Fruit fly (Drosophila melanogaster) whole organism: Measurements from ENCODE around the gene CG10996.

Experiments
- CG8478 ChIP-seq: fragments of >200 bp; optimal IDR thresholded peaks from 2 replicates; lab custom pipeline; 2018; ENCODE audit warnings: inconsistent platforms
- Dll ChIP-seq: fragments of >200 bp; optimal IDR thresholded peaks from 2 replicates; lab custom pipeline; 2017
- EcR ChIP-seq, 2 experiments: fragments of >200 bp; optimal IDR thresholded peaks; 2 replicates each; lab custom pipeline; 2017; ENCODE audit warnings: missing biosample characterization in 2 of 2, missing genetic modification characterization in 2 of 2, missing genetic modification reagents in 2 of 2
- pan ChIP-seq: fragments of >200 bp; optimal IDR thresholded peaks from 2 replicates; lab custom pipeline; 2017
- psq ChIP-seq: fragments of >200 bp; optimal IDR thresholded peaks from 2 replicates; lab custom pipeline; 2017
- usp ChIP-seq: fragments of >200 bp; optimal IDR thresholded peaks from 2 replicates; lab custom pipeline; 2017; ENCODE audit warnings: missing biosample characterization, missing genetic modification characterization, mixed read lengths

The CG10996 gene

DNA sequence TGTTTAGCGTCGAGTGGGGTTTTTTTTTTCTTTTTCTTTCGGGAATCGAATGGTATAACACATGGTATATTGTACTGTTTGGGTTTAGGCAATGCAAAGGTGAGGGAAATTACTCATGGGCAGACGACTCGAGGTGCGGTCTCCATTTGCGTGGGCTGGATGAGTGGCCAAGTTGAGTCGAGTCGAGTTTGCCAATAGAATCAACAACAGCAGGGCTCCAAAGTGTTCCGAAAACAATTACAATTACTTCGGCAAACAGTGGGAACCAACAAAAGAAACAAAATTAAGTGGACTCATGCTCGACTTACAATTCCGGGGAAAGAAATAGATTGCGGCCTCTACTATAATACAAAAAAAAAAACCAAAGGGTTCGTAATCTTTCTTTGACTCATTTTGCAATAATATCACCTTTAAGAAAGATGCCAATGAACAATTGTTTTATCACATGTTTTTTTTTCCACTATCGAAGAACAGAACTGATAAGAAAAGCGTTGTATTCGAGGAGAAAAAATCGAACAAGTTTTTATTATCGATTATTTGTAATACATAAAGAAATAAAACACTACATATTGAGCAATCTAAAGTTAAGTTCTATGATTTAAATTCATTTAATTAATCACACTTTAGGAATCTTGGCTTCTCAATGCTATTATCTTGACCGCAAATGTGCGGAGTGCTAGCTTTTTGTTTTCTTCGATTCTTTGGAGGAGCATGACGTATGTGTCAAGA, 23.0 kb upstream of the CG10996 start:
- TF ChIP-seq pan (lab: Kevin White, UChicago): no peak
- no peak for TF ChIP-seq CG8478 (lab: Kevin White, UChicago)
- no peak for TF ChIP-seq usp (GFP tag; lab: Kevin White, UChicago)
- TF ChIP-seq Dll (lab: Kevin White, UChicago): no peak
- TF ChIP-seq psq (lab: Kevin White, UChicago): no peak
- no peak for TF ChIP-seq EcR (GFP tag; optimal IDR thresholded peaks at IDR 0.05; lab: Kevin White, UChicago)

DNA sequence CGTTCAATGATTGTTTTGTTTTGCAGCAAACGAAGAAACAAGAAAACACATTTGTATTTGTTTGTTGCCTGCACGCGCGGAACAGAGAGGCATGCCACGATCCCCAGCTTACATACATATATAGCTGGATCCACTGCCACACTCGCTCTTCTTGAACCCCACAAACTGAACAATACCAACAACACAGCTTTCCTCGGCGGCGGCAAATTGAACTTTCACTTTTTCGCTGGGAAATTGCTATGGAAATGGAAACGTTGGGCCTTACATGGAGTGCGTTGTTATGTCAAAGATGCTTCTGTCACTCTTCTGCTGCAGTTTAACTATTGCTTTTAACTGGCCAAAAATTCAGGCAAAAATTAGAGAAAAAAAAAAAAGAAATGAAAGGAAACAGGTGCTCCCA, 22.2 kb upstream of the CG10996 start:
- no peak for TF ChIP-seq psq (lab: Kevin White, UChicago)
- no peak for TF ChIP-seq Dll (lab: Kevin White, UChicago)
- TF ChIP-seq usp (GFP tag; lab: Kevin White, UChicago): no peak
- no peak for TF ChIP-seq EcR (GFP tag; optimal IDR thresholded peaks at IDR 0.05; lab: Kevin White, UChicago)
- no peak for TF ChIP-seq pan (lab: Kevin White, UChicago)
- no peak for TF ChIP-seq CG8478 (lab: Kevin White, UChicago)

DNA sequence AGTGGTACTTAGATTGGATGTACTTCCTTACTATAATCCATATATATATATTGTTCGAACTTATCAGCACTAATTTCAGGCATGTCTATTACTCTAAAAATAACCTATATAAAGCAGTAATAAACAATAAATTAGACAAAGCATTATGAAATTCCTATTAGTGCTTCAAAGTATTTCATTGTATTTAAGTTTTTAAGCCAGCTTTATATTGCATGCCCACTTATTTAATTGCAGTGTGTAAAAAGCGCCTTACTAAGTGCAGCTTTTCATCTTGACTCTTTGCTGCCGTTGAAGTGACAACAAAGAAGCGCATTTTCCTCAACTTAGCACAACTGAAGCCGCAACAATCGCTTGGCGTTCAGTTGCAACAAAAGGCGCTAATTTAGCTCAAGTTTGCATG, 21.4 kb upstream of the CG10996 start:
- TF ChIP-seq usp (GFP tag; lab: Kevin White, UChicago) (no peak), Dll (lab: Kevin White, UChicago) (no peak)

DNA sequence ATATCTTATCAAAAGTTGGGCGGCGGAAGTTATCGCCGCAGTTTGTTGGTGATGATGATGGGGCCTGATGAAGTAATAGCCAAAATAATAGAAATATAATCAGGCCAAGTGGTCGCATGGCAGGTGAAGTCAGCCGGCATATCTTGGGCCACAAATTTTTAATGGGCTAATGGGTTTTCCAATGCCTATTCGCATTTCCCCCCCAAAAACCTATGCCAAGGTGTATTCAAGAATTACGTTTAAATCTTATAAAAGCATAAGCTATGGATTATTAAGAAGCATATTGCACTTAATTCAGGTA, 20.7 kb upstream of the CG10996 start:
- TF ChIP-seq psq (lab: Kevin White, UChicago) (no peak), pan (lab: Kevin White, UChicago) (no peak), CG8478 (lab: Kevin White, UChicago) (no peak)

DNA sequence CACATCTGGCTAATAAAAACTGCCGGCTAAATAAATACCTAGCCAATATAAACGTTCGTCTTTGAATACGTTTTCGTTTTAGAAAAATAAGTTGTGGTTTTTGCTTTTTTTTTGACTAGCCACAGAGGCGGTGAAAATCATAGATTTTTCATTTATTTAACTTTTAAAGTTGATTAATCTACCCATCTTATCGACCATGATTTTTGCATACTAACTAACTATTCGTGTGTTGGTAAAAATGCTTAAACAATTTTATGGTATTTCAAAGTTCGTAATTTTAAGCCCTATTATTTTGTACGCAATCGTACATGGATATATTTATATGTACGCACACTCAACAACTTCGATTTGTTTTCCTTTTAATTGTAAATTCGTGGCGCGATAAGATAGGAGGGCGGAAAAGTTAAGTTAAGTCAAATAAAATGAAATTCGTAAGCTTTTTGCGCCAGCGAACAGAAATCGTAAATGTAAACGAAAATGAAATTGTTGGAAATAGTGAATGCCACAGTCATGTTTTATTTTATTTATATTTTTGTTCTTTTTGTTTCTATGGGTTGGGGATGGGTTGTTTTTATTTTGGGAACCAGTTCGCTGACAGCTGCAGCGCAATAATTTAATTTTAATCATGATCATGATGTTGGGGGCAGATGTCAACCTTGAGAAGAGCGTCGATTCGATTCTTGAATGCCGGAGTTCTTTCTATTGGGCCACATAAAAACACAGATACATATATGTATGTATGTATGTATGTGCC, 20.2 kb upstream of the CG10996 start:
- no peak for TF ChIP-seq EcR (GFP tag; optimal IDR thresholded peaks at IDR 0.05; lab: Kevin White, UChicago)
- no peak for TF ChIP-seq pan (lab: Kevin White, UChicago)
- TF ChIP-seq CG8478 (lab: Kevin White, UChicago): no peak

DNA sequence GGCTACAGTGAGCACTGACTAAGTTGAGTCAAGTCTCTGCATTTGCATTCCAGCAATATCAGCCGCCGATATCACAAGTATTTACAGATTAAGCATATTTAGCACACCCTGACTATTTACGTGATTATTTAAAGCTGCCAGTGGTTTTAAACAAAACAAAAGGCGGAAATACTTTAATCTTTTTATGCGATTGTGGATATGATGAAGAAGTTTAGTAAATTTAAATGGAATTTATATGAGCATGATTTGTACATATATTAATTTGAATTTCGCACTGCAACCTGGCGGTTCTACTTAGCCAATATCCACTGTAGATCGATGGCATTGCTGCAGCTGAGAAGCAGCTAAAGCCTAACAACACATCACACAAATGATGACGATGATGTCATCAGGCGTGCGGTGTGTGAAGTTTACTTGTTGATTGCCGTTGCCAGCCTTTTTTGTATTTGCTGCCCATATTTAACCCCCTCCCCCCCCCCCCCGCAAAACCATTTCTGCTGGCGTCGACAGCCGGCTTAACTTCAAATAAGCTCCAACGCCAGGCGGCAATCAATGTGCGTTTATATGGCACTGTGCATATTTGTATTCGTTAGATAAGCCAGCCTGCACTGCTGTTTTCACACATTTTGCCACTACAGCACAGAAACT, 18.2 kb upstream of the CG10996 start:
- TF ChIP-seq CG8478 (lab: Kevin White, UChicago) (no peak), pan (lab: Kevin White, UChicago) (no peak), psq (lab: Kevin White, UChicago) (no peak), usp (GFP tag; lab: Kevin White, UChicago) (no peak), EcR (GFP tag; optimal IDR thresholded peaks at IDR 0.05; lab: Kevin White, UChicago) (no peak)

DNA sequence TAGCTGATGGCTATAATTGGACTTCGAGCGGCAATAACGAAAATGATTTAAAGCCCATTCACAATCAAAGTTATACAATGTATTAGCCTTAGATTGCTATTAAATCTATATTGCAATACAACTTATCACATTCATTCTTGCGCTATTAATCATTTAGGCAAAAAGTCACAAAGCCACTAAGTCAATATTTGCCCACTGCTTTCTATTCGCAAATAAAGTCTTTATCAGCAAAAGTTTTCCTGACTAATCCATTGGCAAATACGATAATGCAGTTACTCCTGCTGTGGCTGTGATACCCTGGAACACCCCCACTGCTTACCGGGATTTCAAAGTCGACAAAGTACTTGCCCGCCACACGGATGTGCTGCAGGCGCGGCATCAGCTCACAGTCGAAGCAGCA, 16.6 kb upstream of the CG10996 start:
- no peak for TF ChIP-seq CG8478 (lab: Kevin White, UChicago)
- no peak for TF ChIP-seq EcR (GFP tag; optimal IDR thresholded peaks at IDR 0.05; lab: Kevin White, UChicago)
- no peak for TF ChIP-seq psq (lab: Kevin White, UChicago)
- no peak for TF ChIP-seq Dll (lab: Kevin White, UChicago)
- no peak for TF ChIP-seq usp (GFP tag; lab: Kevin White, UChicago)
- TF ChIP-seq pan (lab: Kevin White, UChicago): no peak

DNA sequence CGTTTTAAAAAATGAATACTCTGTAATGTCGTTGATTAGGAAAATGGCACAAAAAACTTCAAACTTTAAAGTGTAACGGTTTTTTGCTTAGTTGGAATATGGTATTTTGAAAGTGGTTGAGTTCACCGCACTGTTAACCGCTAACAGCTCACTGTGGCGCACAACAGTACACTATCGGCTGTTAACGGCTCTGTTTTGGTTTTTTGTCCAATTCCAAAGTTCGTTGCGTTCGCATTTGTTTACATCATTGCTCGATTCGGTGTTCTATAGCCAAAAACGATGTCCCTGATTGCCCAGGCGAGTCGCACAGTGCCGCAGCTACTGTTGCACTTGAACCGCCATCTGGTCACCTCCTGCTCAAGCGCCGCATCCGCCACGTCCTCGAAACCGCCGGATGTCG, 14.0 kb upstream of the CG10996 start, which contains the start of gene CG11095:
CG11095 (plus strand) TSS at position 205 of the 400 bp plus-strand sequence.
- no peak for TF ChIP-seq CG8478 (lab: Kevin White, UChicago)
- TF ChIP-seq usp (GFP tag; lab: Kevin White, UChicago): no peak
- no peak for TF ChIP-seq pan (lab: Kevin White, UChicago)
- TF ChIP-seq EcR (GFP tag; optimal IDR thresholded peaks at IDR 0.05; lab: Kevin White, UChicago): no peak
- no peak for TF ChIP-seq Dll (lab: Kevin White, UChicago)
- TF ChIP-seq psq (lab: Kevin White, UChicago): no peak

DNA sequence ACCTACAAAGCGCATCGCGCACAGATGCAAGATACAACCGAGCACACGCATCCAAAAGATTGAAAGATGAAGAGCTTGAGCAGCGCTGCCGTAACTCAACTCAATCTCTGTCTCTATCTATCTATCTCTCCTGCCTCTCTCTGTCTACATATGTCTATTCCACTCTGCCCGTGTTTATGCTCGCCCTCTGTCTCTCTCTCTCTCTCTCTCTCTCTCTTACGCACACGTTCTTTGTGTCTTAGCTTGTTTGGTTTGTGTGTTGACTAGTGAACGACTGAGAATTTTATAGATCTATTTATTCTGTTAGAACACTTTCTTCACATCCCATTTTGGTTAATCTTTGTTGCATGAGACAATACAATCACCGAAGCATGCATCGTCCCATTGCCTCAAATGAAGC, 8.1 kb upstream of the CG10996 start:
- TF ChIP-seq Dll (lab: Kevin White, UChicago) (no peak), CG8478 (lab: Kevin White, UChicago) (no peak), psq (lab: Kevin White, UChicago) (no peak), EcR (GFP tag; optimal IDR thresholded peaks at IDR 0.05; lab: Kevin White, UChicago) (no peak), usp (GFP tag; lab: Kevin White, UChicago) (no peak), pan (lab: Kevin White, UChicago) (no peak)

DNA sequence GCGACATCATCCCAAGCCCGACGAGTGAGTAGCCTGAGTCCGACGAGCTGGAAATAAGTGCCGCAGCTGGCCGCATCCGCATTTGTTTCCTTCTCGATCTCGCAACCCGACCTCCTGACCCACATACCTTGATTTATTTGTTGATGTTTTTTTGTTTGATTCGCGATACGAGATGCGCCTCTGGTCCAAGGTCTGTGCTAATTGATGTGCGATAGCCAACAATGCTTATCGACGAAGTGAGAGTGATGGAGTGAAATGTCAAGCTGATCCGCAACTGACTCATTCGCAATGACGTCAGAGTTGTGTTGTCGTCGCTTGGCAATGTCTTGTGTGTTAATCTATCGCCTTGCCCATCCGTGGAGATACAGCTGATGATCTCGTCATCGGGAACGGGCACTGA, 7.0 kb upstream of the CG10996 start:
- TF ChIP-seq Dll (lab: Kevin White, UChicago): no peak
- TF ChIP-seq CG8478 (lab: Kevin White, UChicago): no peak
- TF ChIP-seq psq (lab: Kevin White, UChicago): no peak
- no peak for TF ChIP-seq EcR (GFP tag; optimal IDR thresholded peaks at IDR 0.05; lab: Kevin White, UChicago)
- no peak for TF ChIP-seq pan (lab: Kevin White, UChicago)
- no peak for TF ChIP-seq usp (GFP tag; lab: Kevin White, UChicago)

DNA sequence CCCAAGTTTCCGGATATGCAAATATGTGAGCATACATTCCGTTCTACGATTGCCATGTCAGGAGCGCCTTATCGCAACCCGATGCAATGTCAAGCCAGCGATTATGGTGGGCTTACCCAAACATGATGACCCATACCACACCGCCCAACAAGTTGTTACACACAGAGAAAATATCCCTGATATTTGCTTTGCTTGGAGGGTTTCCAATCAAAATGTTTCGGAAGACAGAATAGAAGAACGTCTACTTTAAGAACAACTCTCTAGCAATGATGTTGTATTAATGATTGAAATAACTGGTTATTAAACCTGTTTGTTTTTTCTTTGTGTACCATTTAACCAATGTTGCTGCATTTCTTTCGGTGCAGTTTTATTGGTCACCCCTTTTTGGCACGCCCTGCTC, 3.2 kb upstream of the CG10996 start:
- no peak for TF ChIP-seq EcR (GFP tag; optimal IDR thresholded peaks at IDR 0.05; lab: Kevin White, UChicago)
- no peak for TF ChIP-seq Dll (lab: Kevin White, UChicago)
- no peak for TF ChIP-seq pan (lab: Kevin White, UChicago)
- TF ChIP-seq psq (lab: Kevin White, UChicago): no peak
- no peak for TF ChIP-seq usp (GFP tag; lab: Kevin White, UChicago)
- no peak for TF ChIP-seq CG8478 (lab: Kevin White, UChicago)
